Worm (Caenorhabditis elegans) whole organism, young adult: ENCODE measurements around the gene atic-1.
A peak's percentile ranks its signal among the peaks of the same experiment; 100 is the strongest.

Experiments
- B0261.1 ChIP-seq: sonication (generic microtip); optimal IDR thresholded peaks from 2 replicates; lab custom pipeline; 2016; ENCODE audit warnings: mild to moderate bottlenecking, missing genetic modification characterization, moderate library complexity, missing compliant biosample characterization
- B0336.3 ChIP-seq: fragments of 200-800 bp; sonication (Bioruptor generic); IDR thresholded peaks from 2 replicates; pipeline ENCODE4 v1.3.6; 2022; ENCODE audit warnings: missing genetic modification characterization, missing compliant biosample characterization
- F22D6.2 ChIP-seq: sonication (generic microtip); optimal IDR thresholded peaks from 2 replicates; lab custom pipeline; 2016; ENCODE audit warnings: mild to moderate bottlenecking, missing genetic modification characterization, missing compliant biosample characterization
- K11D2.4 ChIP-seq: fragments of 200-800 bp; sonication (Bioruptor generic); IDR thresholded peaks from 2 replicates; pipeline ENCODE4 v1.3.6; 2022; ENCODE audit warnings: missing genetic modification reagents, missing genetic modification characterization, missing compliant biosample characterization
- ZK185.1 ChIP-seq: sonication (generic microtip); optimal IDR thresholded peaks from 2 replicates; lab custom pipeline; 2016; ENCODE audit warnings: mild to moderate bottlenecking, missing genetic modification characterization, missing compliant biosample characterization; ENCODE audit not compliant: poor library complexity, severe bottlenecking
- akir-1 ChIP-seq: fragments of 200-800 bp; sonication (Bioruptor generic); optimal IDR thresholded peaks from 2 replicates; lab custom pipeline; 2018; ENCODE audit warnings: mild to moderate bottlenecking, missing genetic modification characterization, moderate library complexity, missing compliant biosample characterization
- attf-6 ChIP-seq: fragments of 200-800 bp; sonication (Bioruptor generic); IDR thresholded peaks from 2 replicates; pipeline ENCODE4 v1.3.6; 2022; ENCODE audit warnings: missing genetic modification reagents, missing genetic modification characterization, missing compliant biosample characterization
- bed-1 ChIP-seq: fragments of 200-800 bp; sonication (Bioruptor generic); IDR thresholded peaks from 2 replicates; pipeline ENCODE4 v1.3.6; 2022; ENCODE audit warnings: missing genetic modification reagents, missing genetic modification characterization, missing compliant biosample characterization
- ccch-3 ChIP-seq: fragments of 200-800 bp; sonication (Bioruptor generic); optimal IDR thresholded peaks from 2 replicates; lab custom pipeline; 2018; ENCODE audit warnings: mild to moderate bottlenecking, missing genetic modification characterization, missing compliant biosample characterization
- cebp-1 ChIP-seq, 2 experiments: fragments of 200-800 bp in 1 of 2; sonication (Bioruptor generic) in 1 of 2; sonication (generic microtip) in 1 of 2; IDR thresholded peaks in 1 of 2; optimal IDR thresholded peaks in 1 of 2; 2 replicates each; pipeline versions ENCODE4 v1.3.6 to Lab custom; 2017 to 2022; ENCODE audit warnings: missing compliant biosample characterization in 2 of 2, missing genetic modification characterization in 2 of 2, mild to moderate bottlenecking in 1 of 2, missing genetic modification reagents in 1 of 2, moderate library complexity in 1 of 2
- cebp-2 ChIP-seq: fragments of 200-800 bp; sonication (Bioruptor generic); IDR thresholded peaks from 2 replicates; pipeline ENCODE4 v1.3.6; 2022; ENCODE audit warnings: missing genetic modification characterization, missing compliant biosample characterization
- ceh-91 ChIP-seq: fragments of 200-800 bp; sonication (Bioruptor generic); IDR thresholded peaks from 2 replicates; pipeline ENCODE4 v1.3.6; 2022; ENCODE audit warnings: missing genetic modification reagents, missing genetic modification characterization, missing compliant biosample characterization
- chd-7 ChIP-seq: sonication (generic microtip); optimal IDR thresholded peaks from 2 replicates; lab custom pipeline; 2016; ENCODE audit warnings: mild to moderate bottlenecking, missing genetic modification characterization, moderate library complexity, missing compliant biosample characterization
- dpff-1 ChIP-seq: sonication (generic microtip); optimal IDR thresholded peaks from 2 replicates; lab custom pipeline; 2017; ENCODE audit warnings: mild to moderate bottlenecking, missing genetic modification characterization, missing compliant biosample characterization
- egl-44 ChIP-seq: fragments of 200-800 bp; sonication (Bioruptor generic); IDR thresholded peaks from 2 replicates; pipeline ENCODE4 v1.3.6; 2022; ENCODE audit warnings: missing genetic modification reagents, missing genetic modification characterization, missing compliant biosample characterization
- lag-1 ChIP-seq: fragments of 200-800 bp; sonication (Bioruptor generic); IDR thresholded peaks from 2 replicates; pipeline ENCODE4 v1.3.6; 2022; ENCODE audit warnings: missing genetic modification reagents, missing genetic modification characterization, missing compliant biosample characterization
- let-607 ChIP-seq, 2 experiments: fragments of 200-800 bp in 1 of 2; sonication (Bioruptor generic) in 1 of 2; sonication (generic microtip) in 1 of 2; optimal IDR thresholded peaks; 2 replicates each; lab custom pipeline; 2016 to 2018; ENCODE audit warnings: mild to moderate bottlenecking in 2 of 2, missing compliant biosample characterization in 2 of 2, missing genetic modification characterization in 2 of 2, moderate library complexity in 2 of 2, missing genotype in 1 of 2
- lin-35 ChIP-seq, 3 experiments: fragments of 150-350 bp in 2 of 3; sonication (generic microtip) in 1 of 3; optimal IDR thresholded peaks; 2 replicates each; lab custom pipeline; 2014 to 2018; ENCODE audit warnings: missing biosample characterization in 3 of 3, missing genetic modification characterization in 3 of 3, missing genetic modification reagents in 3 of 3
- lin-40 ChIP-seq: sonication (generic microtip); optimal IDR thresholded peaks from 2 replicates; lab custom pipeline; 2016; ENCODE audit warnings: missing genetic modification characterization, mild to moderate bottlenecking, missing compliant biosample characterization, missing genotype, missing genetic modification reagents
- lin-54 ChIP-seq: fragments of 200-800 bp; sonication (Bioruptor generic); optimal IDR thresholded peaks from 2 replicates; lab custom pipeline; 2018; ENCODE audit warnings: mild to moderate bottlenecking, missing genetic modification characterization, missing compliant biosample characterization
- lsl-1 ChIP-seq: fragments of 200-800 bp; sonication (Bioruptor generic); optimal IDR thresholded peaks from 2 replicates; lab custom pipeline; 2018; ENCODE audit warnings: mild to moderate bottlenecking, missing genetic modification characterization, moderate library complexity, missing compliant biosample characterization
- mcd-1 ChIP-seq: fragments of 200-800 bp; sonication (Bioruptor generic); IDR thresholded peaks from 2 replicates; pipeline ENCODE4 v1.3.6; 2022; ENCODE audit warnings: missing genetic modification reagents, missing genetic modification characterization, missing compliant biosample characterization
- mes-4 ChIP-seq: sonication (generic microtip); optimal IDR thresholded peaks from 2 replicates; lab custom pipeline; 2016; ENCODE audit warnings: missing genotype, missing genetic modification characterization, missing compliant biosample characterization
- nfya-2 ChIP-seq: fragments of 200-800 bp; sonication (Bioruptor generic); IDR thresholded peaks from 2 replicates; pipeline ENCODE4 v1.3.6; 2022; ENCODE audit warnings: missing genetic modification reagents, missing genetic modification characterization, missing compliant biosample characterization
- nfyb-1 ChIP-seq: fragments of 200-800 bp; sonication (Bioruptor generic); IDR thresholded peaks from 2 replicates; pipeline ENCODE4 v1.3.6; 2022; ENCODE audit warnings: missing genetic modification reagents, missing genetic modification characterization, missing compliant biosample characterization
- nhr-120 ChIP-seq: fragments of 200-800 bp; sonication (Bioruptor generic); IDR thresholded peaks from 2 replicates; pipeline ENCODE4 v1.3.6; 2022; ENCODE audit warnings: missing genetic modification characterization, missing compliant biosample characterization
- nhr-179 ChIP-seq: sonication (generic microtip); optimal IDR thresholded peaks from 2 replicates; lab custom pipeline; 2016; ENCODE audit warnings: mild to moderate bottlenecking, missing genetic modification characterization, missing compliant biosample characterization
- nhr-27 ChIP-seq: fragments of 200-800 bp; sonication (Bioruptor generic); optimal IDR thresholded peaks from 2 replicates; lab custom pipeline; 2018; ENCODE audit warnings: mild to moderate bottlenecking, missing genetic modification characterization, moderate library complexity, missing compliant biosample characterization
- nhr-80 ChIP-seq: sonication (generic microtip); optimal IDR thresholded peaks from 2 replicates; lab custom pipeline; 2016; ENCODE audit warnings: missing genetic modification characterization, missing compliant biosample characterization
- nhr-90 ChIP-seq: sonication (generic microtip); optimal IDR thresholded peaks from 2 replicates; lab custom pipeline; 2016; ENCODE audit warnings: missing genotype, mild to moderate bottlenecking, missing genetic modification characterization, missing compliant biosample characterization
- rpc-1 ChIP-seq, 2 experiments: fragments of 150-350 bp in 1 of 2; sonication (generic microtip) in 1 of 2; optimal IDR thresholded peaks; 2 replicates each; lab custom pipeline; 2014 to 2018; ENCODE audit warnings: missing biosample characterization in 1 of 2, missing genetic modification characterization in 1 of 2, missing genetic modification reagents in 1 of 2, missing genotype in 1 of 2
- snpc-1.1 ChIP-seq: sonication (generic microtip); optimal IDR thresholded peaks from 2 replicates; lab custom pipeline; 2017; ENCODE audit warnings: missing genetic modification characterization, mild to moderate bottlenecking, missing compliant biosample characterization, antibody characterized with exemption, moderate library complexity, missing genotype, missing genetic modification reagents; ENCODE audit not compliant: insufficient read depth
- tbp1 ChIP-seq: fragments of 200-800 bp; sonication (Bioruptor generic); optimal IDR thresholded peaks from 2 replicates; lab custom pipeline; 2018; ENCODE audit warnings: mild to moderate bottlenecking, missing genetic modification characterization, missing compliant biosample characterization
- unc-130 ChIP-seq: sonication (generic microtip); optimal IDR thresholded peaks from 2 replicates; lab custom pipeline; 2016; ENCODE audit warnings: missing genetic modification reagents, missing genetic modification characterization, missing compliant biosample characterization
- unc-62 ChIP-seq: fragments of 150-350 bp; optimal IDR thresholded peaks from 2 replicates; lab custom pipeline; 2014; ENCODE audit warnings: missing biosample characterization, missing genetic modification reagents, missing genetic modification characterization
- zfh-2 ChIP-seq: fragments of 200-800 bp; sonication (Bioruptor generic); conservative IDR thresholded peaks from 2 replicates; pipeline ENCODE4 v1.3.6; 2022; ENCODE audit warnings: missing genetic modification reagents, missing genetic modification characterization, missing compliant biosample characterization
- ztf-18 ChIP-seq: sonication (generic microtip); optimal IDR thresholded peaks from 2 replicates; lab custom pipeline; 2016; ENCODE audit warnings: missing genotype, mild to moderate bottlenecking, missing genetic modification characterization, missing compliant biosample characterization
- ztf-26 ChIP-seq: sonication (generic microtip); optimal IDR thresholded peaks from 2 replicates; lab custom pipeline; 2017; ENCODE audit warnings: missing genetic modification characterization, missing compliant biosample characterization

atic-1 gene

DNA sequence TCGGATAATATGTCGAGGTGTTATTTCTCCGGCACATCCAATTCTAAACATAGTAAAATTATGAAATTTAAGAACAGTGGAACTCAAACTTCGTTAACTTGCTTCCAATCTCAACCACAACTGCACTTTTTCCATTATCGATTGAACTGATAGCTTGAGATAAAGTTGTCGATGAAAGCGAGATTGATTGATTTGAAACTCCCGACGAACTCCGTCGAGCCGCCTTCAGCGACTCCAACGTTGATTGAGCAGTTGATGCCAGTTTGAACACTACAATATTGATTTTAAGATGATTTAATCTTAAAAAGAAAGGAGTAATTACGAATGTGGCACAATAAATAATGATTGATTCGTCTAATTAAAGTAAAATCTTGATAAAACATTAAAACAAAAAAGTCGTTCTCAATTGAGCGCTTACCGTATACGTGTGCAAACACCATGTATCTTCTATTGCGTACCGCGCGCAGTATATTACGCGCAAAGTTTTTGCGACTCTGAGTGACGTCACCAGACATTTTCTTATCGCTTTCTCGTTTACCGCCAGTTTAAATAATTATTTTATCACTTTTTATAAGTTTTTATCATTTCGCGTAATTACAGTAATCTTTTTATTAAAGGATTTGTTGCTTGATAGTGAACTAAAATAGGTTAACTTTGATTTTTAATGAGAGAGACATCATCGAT lies 20.5 kb downstream of the atic-1 start, which contains the start of gene arp-11 (continued):
- TF ChIP-seq attf-6 (GFP tag; lab: Robert Waterston, UW), result no peak
- no peak for TF ChIP-seq zfh-2 (GFP tag; lab: Robert Waterston, UW)
- TF ChIP-seq ZK185.1, result peak; percentile 56
- peak; percentile 60 for TF ChIP-seq lin-40 (tag; lab: Kevin White, UChicago)
- TF ChIP-seq ccch-3 (GFP tag; lab: Kevin White, UChicago), result no peak
- no peak for TF ChIP-seq lag-1 (GFP tag; lab: Robert Waterston, UW)
- no peak for TF ChIP-seq F22D6.2 (tag; lab: Kevin White, UChicago)
- no peak for TF ChIP-seq nfya-2 (GFP tag; lab: Robert Waterston, UW)
- TF ChIP-seq nfyb-1 (GFP tag; lab: Robert Waterston, UW), result no peak
- no peak for TF ChIP-seq egl-44
- no peak for TF ChIP-seq K11D2.4 (GFP tag; lab: Robert Waterston, UW)
- peak; percentile 45 for TF ChIP-seq tbp1 (GFP tag; lab: Kevin White, UChicago)
- TF ChIP-seq mes-4 (tag; lab: Kevin White, UChicago), result no peak
- peak; percentile 65 for TF ChIP-seq lsl-1
- no peak for TF ChIP-seq ceh-91 (GFP tag; lab: Robert Waterston, UW)
- no peak for TF ChIP-seq cebp-2 (GFP tag; lab: Robert Waterston, UW)
- TF ChIP-seq nhr-120, result no peak
- no peak for TF ChIP-seq nhr-179 (tag; lab: Kevin White, UChicago)
- TF ChIP-seq rpc-1 (optimal IDR thresholded peaks at IDR 0.05; lab: Kevin White, UChicago), result no peak
- no peak for TF ChIP-seq rpc-1 (tag; optimal IDR thresholded peaks at IDR 0.05; lab: Kevin White, UChicago)
- TF ChIP-seq cebp-1 (GFP tag; IDR thresholded peaks at IDR 0.05; lab: Robert Waterston, UW), result no peak
- TF ChIP-seq cebp-1 (tag; optimal IDR thresholded peaks at IDR 0.05; lab: Kevin White, UChicago), result peak; percentile 60
- TF ChIP-seq nhr-90, result no peak
- no peak for TF ChIP-seq akir-1 (GFP tag; lab: Kevin White, UChicago)
- TF ChIP-seq nhr-80 (tag; lab: Kevin White, UChicago), result peak; percentile 23
- TF ChIP-seq B0261.1 (tag; lab: Kevin White, UChicago), result no peak
- TF ChIP-seq bed-1 (GFP tag; lab: Robert Waterston, UW), result no peak
- TF ChIP-seq lin-35 (GFP tag; optimal IDR thresholded peaks at IDR 0.05; lab: Kevin White, UChicago), result peak in 1 of 3 experiments; percentile 49
- peak in 1 of 2 experiments; percentile 1 for TF ChIP-seq let-607 (tag; optimal IDR thresholded peaks at IDR 0.05; lab: Kevin White, UChicago)
- TF ChIP-seq unc-62, result no peak
- TF ChIP-seq ztf-18, result no peak
- TF ChIP-seq B0336.3 (GFP tag; lab: Robert Waterston, UW), result 0 out of 2 replicates have a peak, but pooled peaks have one; percentile 22
- TF ChIP-seq ztf-26 (tag; lab: Kevin White, UChicago), result no peak
- no peak for TF ChIP-seq nhr-27 (tag; lab: Kevin White, UChicago)
- no peak for TF ChIP-seq unc-130 (GFP tag; lab: Kevin White, UChicago)
- TF ChIP-seq snpc-1.1 (tag; lab: Kevin White, UChicago), result no peak
- no peak for TF ChIP-seq chd-7
- TF ChIP-seq lin-54, result peak; percentile 61
- no peak for TF ChIP-seq dpff-1 (tag; lab: Kevin White, UChicago)
- TF ChIP-seq mcd-1 (GFP tag; lab: Robert Waterston, UW), result no peak
